Worm (Caenorhabditis elegans) whole organism, young adult: ENCODE measurements around the gene ssp-33.
A peak's percentile ranks its signal among the peaks of the same experiment; 100 is the strongest.

ENCODE experiments used
- B0035.1 ChIP-seq: sonication (generic microtip); optimal IDR thresholded peaks from 2 replicates; lab custom pipeline; 2016; ENCODE audit warnings: missing genetic modification characterization, mild to moderate bottlenecking, missing compliant biosample characterization, missing genotype, missing genetic modification reagents
- F37B4.10 ChIP-seq: fragments of 200-800 bp; sonication (Bioruptor generic); IDR thresholded peaks from 2 replicates; pipeline ENCODE4 v1.3.6; 2022; ENCODE audit warnings: missing genetic modification characterization, missing compliant biosample characterization
- F55B11.4 ChIP-seq: sonication (generic microtip); optimal IDR thresholded peaks from 2 replicates; lab custom pipeline; 2016; ENCODE audit warnings: missing compliant biosample characterization, missing genetic modification characterization, borderline replicate concordance; ENCODE audit not compliant: insufficient read depth
- Y53F4B.3 ChIP-seq: fragments of 200-800 bp; sonication (Bioruptor generic); IDR thresholded peaks from 2 replicates; pipeline ENCODE4 v1.3.6; 2022; ENCODE audit warnings: missing genetic modification reagents, missing genetic modification characterization, missing compliant biosample characterization
- Y67H2A.10 ChIP-seq: fragments of 200-800 bp; sonication (Bioruptor generic); conservative IDR thresholded peaks from 2 replicates; pipeline ENCODE4 v1.3.6; 2022; ENCODE audit warnings: missing genetic modification reagents, missing genetic modification characterization, missing compliant biosample characterization
- Y79H2A.3 ChIP-seq: fragments of 200-800 bp; sonication (Bioruptor generic); conservative IDR thresholded peaks from 2 replicates; pipeline ENCODE4 v1.3.6; 2022; ENCODE audit warnings: missing genetic modification reagents, missing genetic modification characterization, missing compliant biosample characterization
- akir-1 ChIP-seq: fragments of 200-800 bp; sonication (Bioruptor generic); optimal IDR thresholded peaks from 2 replicates; lab custom pipeline; 2018; ENCODE audit warnings: mild to moderate bottlenecking, missing genetic modification characterization, moderate library complexity, missing compliant biosample characterization
- atf-7 ChIP-seq: sonication (generic microtip); optimal IDR thresholded peaks from 2 replicates; lab custom pipeline; 2017; ENCODE audit warnings: mild to moderate bottlenecking, missing genetic modification characterization, missing compliant biosample characterization
- athp-1 ChIP-seq: sonication (generic microtip); optimal IDR thresholded peaks from 2 replicates; lab custom pipeline; 2017; ENCODE audit warnings: mild to moderate bottlenecking, missing genetic modification characterization, missing compliant biosample characterization
- attf-5 ChIP-seq: fragments of 200-800 bp; sonication (Bioruptor generic); optimal IDR thresholded peaks from 2 replicates; lab custom pipeline; 2018; ENCODE audit warnings: mild to moderate bottlenecking, missing genetic modification characterization, missing compliant biosample characterization
- bed-1 ChIP-seq: fragments of 200-800 bp; sonication (Bioruptor generic); IDR thresholded peaks from 2 replicates; pipeline ENCODE4 v1.3.6; 2022; ENCODE audit warnings: missing genetic modification reagents, missing genetic modification characterization, missing compliant biosample characterization
- ceh-27 ChIP-seq: fragments of 200-800 bp; sonication (Bioruptor generic); optimal IDR thresholded peaks from 2 replicates; lab custom pipeline; 2018; ENCODE audit warnings: mild to moderate bottlenecking, missing genetic modification characterization, moderate library complexity, missing compliant biosample characterization
- ceh-40 ChIP-seq: fragments of 200-800 bp; sonication (Bioruptor generic); IDR thresholded peaks from 2 replicates; pipeline ENCODE4 v1.3.6; 2022; ENCODE audit warnings: missing genetic modification characterization, missing compliant biosample characterization
- chd-7 ChIP-seq: sonication (generic microtip); optimal IDR thresholded peaks from 2 replicates; lab custom pipeline; 2016; ENCODE audit warnings: mild to moderate bottlenecking, missing genetic modification characterization, moderate library complexity, missing compliant biosample characterization
- dpl-1 ChIP-seq: fragments of 150-350 bp; optimal IDR thresholded peaks from 2 replicates; lab custom pipeline; 2014; ENCODE audit warnings: missing biosample characterization, missing genetic modification reagents, missing genetic modification characterization
- egl-18 ChIP-seq: fragments of 200-800 bp; sonication (Bioruptor generic); IDR thresholded peaks from 2 replicates; pipeline ENCODE4 v1.3.6; 2022; ENCODE audit warnings: missing genetic modification reagents, missing genetic modification characterization, missing compliant biosample characterization
- egrh-3 ChIP-seq: fragments of 200-800 bp; sonication (Bioruptor generic); IDR thresholded peaks from 2 replicates; pipeline ENCODE4 v1.3.6; 2022; ENCODE audit warnings: missing genetic modification reagents, missing genetic modification characterization, missing compliant biosample characterization
- ekl-4 ChIP-seq: fragments of 200-800 bp; sonication (Bioruptor generic); IDR thresholded peaks from 2 replicates; pipeline ENCODE4 v1.3.6; 2022; ENCODE audit warnings: missing genetic modification reagents, missing genetic modification characterization, missing compliant biosample characterization
- hlh-12 ChIP-seq: sonication (generic microtip); optimal IDR thresholded peaks from 2 replicates; lab custom pipeline; 2016; ENCODE audit warnings: missing genetic modification characterization, missing compliant biosample characterization
- let-526 ChIP-seq: fragments of 200-800 bp; sonication (Bioruptor generic); IDR thresholded peaks from 2 replicates; pipeline ENCODE4 v1.3.6; 2022; ENCODE audit warnings: missing genetic modification reagents, missing genetic modification characterization, missing compliant biosample characterization
- lin-26 ChIP-seq: fragments of 200-800 bp; sonication (Bioruptor generic); IDR thresholded peaks from 2 replicates; pipeline ENCODE4 v1.3.6; 2022; ENCODE audit warnings: missing genetic modification reagents, missing genetic modification characterization, missing compliant biosample characterization
- lin-35 ChIP-seq, 3 experiments: fragments of 150-350 bp in 2 of 3; sonication (generic microtip) in 1 of 3; optimal IDR thresholded peaks; 2 replicates each; lab custom pipeline; 2014 to 2018; ENCODE audit warnings: missing biosample characterization in 3 of 3, missing genetic modification characterization in 3 of 3, missing genetic modification reagents in 3 of 3
- lir-1 ChIP-seq: fragments of 200-800 bp; sonication (Bioruptor generic); conservative IDR thresholded peaks from 2 replicates; pipeline ENCODE4 v1.3.6; 2022; ENCODE audit warnings: missing genetic modification reagents, missing genetic modification characterization, missing compliant biosample characterization
- lsy-27 ChIP-seq: sonication (generic microtip); optimal IDR thresholded peaks from 2 replicates; lab custom pipeline; 2017; ENCODE audit warnings: missing genetic modification characterization, mild to moderate bottlenecking, missing compliant biosample characterization, antibody characterized with exemption, missing genotype, borderline replicate concordance; ENCODE audit not compliant: insufficient read depth
- mes-4 ChIP-seq: sonication (generic microtip); optimal IDR thresholded peaks from 2 replicates; lab custom pipeline; 2016; ENCODE audit warnings: missing genotype, missing genetic modification characterization, missing compliant biosample characterization
- nfya-1 ChIP-seq: sonication (generic microtip); optimal IDR thresholded peaks from 2 replicates; lab custom pipeline; 2017; ENCODE audit warnings: antibody characterized with exemption, missing compliant biosample characterization, missing genetic modification characterization, borderline replicate concordance; ENCODE audit not compliant: insufficient read depth
- nfya-2 ChIP-seq: fragments of 200-800 bp; sonication (Bioruptor generic); IDR thresholded peaks from 2 replicates; pipeline ENCODE4 v1.3.6; 2022; ENCODE audit warnings: missing genetic modification reagents, missing genetic modification characterization, missing compliant biosample characterization
- nhr-120 ChIP-seq: fragments of 200-800 bp; sonication (Bioruptor generic); IDR thresholded peaks from 2 replicates; pipeline ENCODE4 v1.3.6; 2022; ENCODE audit warnings: missing genetic modification characterization, missing compliant biosample characterization
- rpc-1 ChIP-seq, 2 experiments: fragments of 150-350 bp in 1 of 2; sonication (generic microtip) in 1 of 2; optimal IDR thresholded peaks; 2 replicates each; lab custom pipeline; 2014 to 2018; ENCODE audit warnings: missing biosample characterization in 1 of 2, missing genetic modification characterization in 1 of 2, missing genetic modification reagents in 1 of 2, missing genotype in 1 of 2
- tlf-1 ChIP-seq: fragments of 200-800 bp; sonication (Bioruptor generic); optimal IDR thresholded peaks from 2 replicates; lab custom pipeline; 2018; ENCODE audit warnings: mild to moderate bottlenecking, missing genetic modification characterization, missing compliant biosample characterization
- zfh-2 ChIP-seq: fragments of 200-800 bp; sonication (Bioruptor generic); conservative IDR thresholded peaks from 2 replicates; pipeline ENCODE4 v1.3.6; 2022; ENCODE audit warnings: missing genetic modification reagents, missing genetic modification characterization, missing compliant biosample characterization
- ztf-18 ChIP-seq: sonication (generic microtip); optimal IDR thresholded peaks from 2 replicates; lab custom pipeline; 2016; ENCODE audit warnings: missing genotype, mild to moderate bottlenecking, missing genetic modification characterization, missing compliant biosample characterization

ssp-33 gene

DNA sequence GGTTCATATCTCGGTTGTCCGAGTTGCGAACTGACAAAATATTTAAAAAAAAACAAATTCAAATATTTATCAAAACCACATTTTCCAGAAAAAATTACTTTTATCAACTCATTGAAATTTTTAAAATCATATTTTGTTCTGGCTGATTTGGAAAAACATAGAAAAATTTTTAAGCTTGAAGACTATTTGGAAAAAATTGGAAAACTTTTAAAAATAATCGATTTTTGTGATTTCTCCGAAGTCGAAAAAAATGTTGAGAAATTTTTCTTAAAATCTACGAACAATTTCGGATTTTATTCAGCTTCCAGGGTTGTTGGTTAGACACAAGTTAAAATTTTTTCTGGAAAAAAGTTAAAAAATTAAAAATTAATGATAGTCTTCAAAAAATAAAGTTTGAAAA lies 25.7 kb downstream of the ssp-33 start, which contains the start of gene Y50E8A.5:
Y50E8A.5 (minus strand) TSS at position 101 of the 400 bp plus-strand sequence.
- TF ChIP-seq athp-1 (tag; lab: Kevin White, UChicago), result no peak
- no peak for TF ChIP-seq ekl-4
- no peak for TF ChIP-seq B0035.1 (tag; lab: Kevin White, UChicago)
- no peak for TF ChIP-seq F55B11.4
- TF ChIP-seq F37B4.10 (GFP tag; lab: Robert Waterston, UW), result no peak
- TF ChIP-seq lir-1, result no peak
- TF ChIP-seq tlf-1 (GFP tag; lab: Kevin White, UChicago), result no peak
- no peak for TF ChIP-seq ceh-40 (GFP tag; lab: Robert Waterston, UW)
- TF ChIP-seq hlh-12, result no peak
- no peak for TF ChIP-seq dpl-1 (GFP tag; lab: Kevin White, UChicago)
- no peak for TF ChIP-seq Y79H2A.3
- no peak for TF ChIP-seq atf-7 (tag; lab: Kevin White, UChicago)
- TF ChIP-seq nfya-1, result no peak
- TF ChIP-seq lin-35 (GFP tag; optimal IDR thresholded peaks at IDR 0.05; lab: Kevin White, UChicago), result no peak
- TF ChIP-seq mes-4 (tag; lab: Kevin White, UChicago), result no peak
- TF ChIP-seq ceh-27, result no peak
- TF ChIP-seq bed-1 (GFP tag; lab: Robert Waterston, UW), result no peak
- no peak for TF ChIP-seq let-526 (GFP tag; lab: Robert Waterston, UW)

ce11 chrV:14741233-14741632 lies 30.1 kb downstream of the ssp-33 start, which contains the start of gene Y50E8A.6:
Y50E8A.6 (minus strand) TSS chrV:14741333.
- TF ChIP-seq attf-5 (GFP tag; lab: Kevin White, UChicago), result no peak
- no peak for TF ChIP-seq chd-7 (tag; lab: Kevin White, UChicago)
- TF ChIP-seq lsy-27 (tag; lab: Kevin White, UChicago), result no peak

DNA sequence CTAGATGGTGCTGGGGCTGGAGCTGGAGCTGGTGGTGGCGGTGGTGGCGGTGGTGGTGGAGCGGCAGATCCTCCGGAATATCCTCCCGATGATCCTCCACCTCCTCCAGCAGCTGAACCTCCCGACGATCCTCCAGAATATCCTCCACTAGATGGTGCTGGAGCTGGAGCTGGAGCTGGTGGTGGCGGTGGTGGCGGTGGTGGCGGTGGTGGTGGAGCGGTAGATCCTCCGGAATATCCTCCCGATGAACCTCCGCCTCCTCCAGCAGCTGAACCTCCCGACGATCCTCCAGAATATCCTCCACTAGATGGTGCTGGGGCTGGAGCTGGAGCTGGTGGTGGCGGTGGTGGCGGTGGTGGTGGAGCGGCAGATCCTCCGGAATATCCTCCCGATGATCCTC lies 31.7 kb downstream of the ssp-33 start:
- TF ChIP-seq egrh-3 (GFP tag; lab: Robert Waterston, UW), result peak; percentile 78; the same call in 1 of the 2 replicates

DNA sequence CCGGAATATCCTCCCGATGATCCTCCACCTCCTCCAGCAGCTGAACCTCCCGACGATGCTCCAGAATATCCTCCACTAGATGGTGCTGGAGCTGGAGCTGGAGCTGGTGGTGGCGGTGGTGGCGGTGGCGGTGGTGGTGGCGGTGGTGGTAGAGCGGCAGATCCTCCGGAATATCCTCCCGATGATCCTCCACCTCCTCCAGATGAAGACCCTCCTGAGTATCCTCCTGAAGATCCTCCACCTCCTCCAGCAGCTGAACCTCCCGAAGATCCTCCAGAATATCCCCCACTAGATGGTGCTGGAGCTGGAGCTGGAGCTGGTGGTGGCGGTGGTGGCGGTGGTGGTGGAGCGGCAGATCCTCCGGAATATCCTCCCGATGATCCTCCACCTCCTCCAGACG lies 32.3 kb downstream of the ssp-33 start:
- peak; percentile 74; the same call in 1 of the 2 replicates for TF ChIP-seq egrh-3 (GFP tag; lab: Robert Waterston, UW)

- no peak for TF ChIP-seq Y67H2A.10
- TF ChIP-seq nfya-2 (GFP tag; lab: Robert Waterston, UW), result no peak
- TF ChIP-seq nfya-1, result no peak
- TF ChIP-seq nhr-120, result no peak
- TF ChIP-seq lin-26 (GFP tag; lab: Robert Waterston, UW), result 0 out of 2 replicates have a peak, but pooled peaks have one; percentile 14
- peak; percentile 85 for TF ChIP-seq zfh-2
- peak; percentile 69 for TF ChIP-seq egrh-3 (GFP tag; lab: Robert Waterston, UW)
- no peak for TF ChIP-seq ztf-18 (tag; lab: Kevin White, UChicago)
Measured at ce11 chrV:14744824-14745223, 33.6 kb downstream of the ssp-33 start.

ce11 chrV:14746975-14747374 lies 35.8 kb downstream of the ssp-33 start:
- peak; percentile 79; the same call in 1 of the 2 replicates for TF ChIP-seq zfh-2
- TF ChIP-seq nfya-2 (GFP tag; lab: Robert Waterston, UW), result no peak
- TF ChIP-seq Y53F4B.3, result no peak
- peak; percentile 70; the same call in 1 of the 2 replicates for TF ChIP-seq egrh-3 (GFP tag; lab: Robert Waterston, UW)
- TF ChIP-seq egl-18, result no peak
- no peak for TF ChIP-seq rpc-1 (optimal IDR thresholded peaks at IDR 0.05; lab: Kevin White, UChicago)
- no peak for TF ChIP-seq rpc-1 (tag; optimal IDR thresholded peaks at IDR 0.05; lab: Kevin White, UChicago)
- no peak for TF ChIP-seq akir-1 (GFP tag; lab: Kevin White, UChicago)
